Fruit fly (Drosophila melanogaster) whole organism, wandering third instar larva: ENCODE data around the gene CG31729.

Source experiments
- Abd-B ChIP-seq: fragments of >200 bp; optimal IDR thresholded peaks from 2 replicates; lab custom pipeline; 2017; ENCODE audit warnings: missing biosample characterization, missing genetic modification characterization
- CG9705 ChIP-seq: fragments of 200-800 bp; sonication (Bioruptor generic); optimal IDR thresholded peaks from 2 replicates; lab custom pipeline; 2018; ENCODE audit warnings: missing biosample characterization, mild to moderate bottlenecking, missing genetic modification characterization
- CrebA ChIP-seq: fragments of 200-800 bp; sonication (Bioruptor generic); optimal IDR thresholded peaks from 2 replicates; lab custom pipeline; 2016; ENCODE audit warnings: missing biosample characterization, mild to moderate bottlenecking, missing genetic modification characterization, borderline replicate concordance
- Dif ChIP-seq: fragments of 200-275, 200-300 bp; sonication (Bioruptor generic); optimal IDR thresholded peaks from 2 replicates; lab custom pipeline; 2018; ENCODE audit warnings: missing biosample characterization, missing genetic modification characterization; ENCODE audit not compliant: partially characterized antibody
- GATAd ChIP-seq: sonication (Bioruptor generic); optimal IDR thresholded peaks from 2 replicates; lab custom pipeline; 2016; ENCODE audit warnings: missing biosample characterization, missing genetic modification characterization
- HLH106 ChIP-seq: fragments of 200-800 bp; optimal IDR thresholded peaks from 3 replicates; lab custom pipeline; 2019; ENCODE audit warnings: missing biosample characterization, mild to moderate bottlenecking, missing genetic modification characterization, moderate library complexity
- Hnf4 ChIP-seq: fragments of 200-800 bp; sonication (Bioruptor generic); optimal IDR thresholded peaks from 2 replicates; lab custom pipeline; 2016; ENCODE audit warnings: missing biosample characterization, mild to moderate bottlenecking, missing genetic modification characterization
- Hr78 ChIP-seq: fragments of >200 bp; optimal IDR thresholded peaks from 2 replicates; lab custom pipeline; 2017; ENCODE audit warnings: missing biosample characterization, missing genetic modification characterization
- Mio ChIP-seq: sonication (Bioruptor generic); optimal IDR thresholded peaks from 2 replicates; lab custom pipeline; 2016; ENCODE audit warnings: missing biosample characterization, missing genetic modification characterization
- Myc ChIP-seq: fragments of >200 bp; optimal IDR thresholded peaks from 2 replicates; lab custom pipeline; 2017
- N ChIP-seq: fragments of >200 bp; optimal IDR thresholded peaks from 2 replicates; lab custom pipeline; 2018; ENCODE audit warnings: missing biosample characterization, missing external identifiers, missing genetic modification characterization
- OdsH ChIP-seq: fragments of 200-800 bp; sonication (Bioruptor generic); optimal IDR thresholded peaks from 2 replicates; lab custom pipeline; 2016; ENCODE audit warnings: missing biosample characterization, mild to moderate bottlenecking, missing genetic modification characterization
- Rel ChIP-seq, 2 experiments: fragments of 200-800 bp; sonication (Bioruptor generic) in 1 of 2; optimal IDR thresholded peaks; 2 replicates in 1 of 2; 3 replicates in 1 of 2; lab custom pipeline; 2016 to 2019; ENCODE audit warnings: mild to moderate bottlenecking in 2 of 2, missing biosample characterization in 2 of 2, missing genetic modification characterization in 2 of 2, moderate library complexity in 1 of 2
- Sp1 ChIP-seq: fragments of 200-800 bp; sonication (Bioruptor generic); optimal IDR thresholded peaks from 3 replicates; lab custom pipeline; 2019; ENCODE audit warnings: missing biosample characterization, mild to moderate bottlenecking, missing genetic modification characterization, moderate library complexity
- Vsx2 ChIP-seq: fragments of 200-300, 225-300 bp; sonication (Bioruptor generic); optimal IDR thresholded peaks from 2 replicates; lab custom pipeline; 2018; ENCODE audit warnings: missing biosample characterization, missing genetic modification characterization; ENCODE audit not compliant: partially characterized antibody
- brk ChIP-seq: fragments of 200-800 bp; sonication (Bioruptor generic); optimal IDR thresholded peaks from 2 replicates; lab custom pipeline; 2016; ENCODE audit warnings: missing biosample characterization, mild to moderate bottlenecking, missing genetic modification characterization
- dl ChIP-seq, 2 experiments: fragments of 175-275, 200-275 bp in 1 of 2; fragments of 200-275 bp in 1 of 2; sonication (Bioruptor generic); optimal IDR thresholded peaks; lab custom pipeline; 2018; ENCODE audit warnings: mild to moderate bottlenecking in 2 of 2, missing biosample characterization in 2 of 2, missing genetic modification characterization in 2 of 2, moderate library complexity in 2 of 2; ENCODE audit not compliant: partially characterized antibody in 2 of 2, insufficient read depth in 1 of 2
- dsf ChIP-seq: sonication (Bioruptor generic); optimal IDR thresholded peaks from 2 replicates; lab custom pipeline; 2016; ENCODE audit warnings: missing biosample characterization, missing genetic modification characterization, borderline replicate concordance
- ey ChIP-seq: fragments of 200-800 bp; sonication (Bioruptor generic); optimal IDR thresholded peaks from 2 replicates; lab custom pipeline; 2016; ENCODE audit warnings: missing biosample characterization, missing genetic modification characterization
- foxo ChIP-seq, 2 experiments: fragments of 200-800 bp; sonication (Bioruptor generic); optimal IDR thresholded peaks; 2 replicates in 1 of 2; 3 replicates in 1 of 2; lab custom pipeline; 2016 to 2017; ENCODE audit warnings: missing biosample characterization in 2 of 2, missing genetic modification characterization in 2 of 2
- fru ChIP-seq: fragments of 200-800 bp; sonication (Bioruptor generic); optimal IDR thresholded peaks from 3 replicates; lab custom pipeline; 2016; ENCODE audit warnings: missing biosample characterization, mild to moderate bottlenecking, missing genetic modification characterization
- h ChIP-seq: fragments of 200-800 bp; sonication (Bioruptor generic); optimal IDR thresholded peaks from 3 replicates; lab custom pipeline; 2016; ENCODE audit warnings: missing biosample characterization, mild to moderate bottlenecking, missing genetic modification characterization
- jim ChIP-seq: fragments of 175-275, 200-325 bp; sonication (Bioruptor generic); optimal IDR thresholded peaks from 2 replicates; lab custom pipeline; 2016; ENCODE audit warnings: missing biosample characterization, mild to moderate bottlenecking, missing genetic modification characterization
- lola ChIP-seq: fragments of >200 bp; optimal IDR thresholded peaks from 2 replicates; lab custom pipeline; 2017; ENCODE audit warnings: missing biosample characterization, missing genetic modification characterization
- pan ChIP-seq: fragments of >200 bp; optimal IDR thresholded peaks from 2 replicates; lab custom pipeline; 2017
- psq ChIP-seq: fragments of 200-800 bp; sonication (Bioruptor generic); optimal IDR thresholded peaks from 3 replicates; lab custom pipeline; 2017; ENCODE audit warnings: missing biosample characterization, mild to moderate bottlenecking, missing genetic modification characterization, moderate library complexity
- rgr ChIP-seq: fragments of 200-800 bp; sonication (Bioruptor generic); optimal IDR thresholded peaks from 3 replicates; lab custom pipeline; 2016; ENCODE audit warnings: missing biosample characterization, mild to moderate bottlenecking, missing genetic modification characterization
- sage ChIP-seq: fragments of 200-800 bp; sonication (Bioruptor generic); optimal IDR thresholded peaks from 2 replicates; lab custom pipeline; 2016; ENCODE audit warnings: missing biosample characterization, mild to moderate bottlenecking, missing genetic modification characterization
- sv ChIP-seq: fragments of 200-800 bp; sonication (Bioruptor generic); optimal IDR thresholded peaks from 3 replicates; lab custom pipeline; 2016; ENCODE audit warnings: missing biosample characterization, missing genetic modification characterization
- usp ChIP-seq: fragments of >200 bp; optimal IDR thresholded peaks from 2 replicates; lab custom pipeline; 2017; ENCODE audit warnings: missing biosample characterization, missing genetic modification characterization
- woc ChIP-seq: sonication (Bioruptor generic); optimal IDR thresholded peaks from 2 replicates; lab custom pipeline; 2016; ENCODE audit warnings: missing biosample characterization, mild to moderate bottlenecking, missing genetic modification characterization

The CG31729 gene

DNA sequence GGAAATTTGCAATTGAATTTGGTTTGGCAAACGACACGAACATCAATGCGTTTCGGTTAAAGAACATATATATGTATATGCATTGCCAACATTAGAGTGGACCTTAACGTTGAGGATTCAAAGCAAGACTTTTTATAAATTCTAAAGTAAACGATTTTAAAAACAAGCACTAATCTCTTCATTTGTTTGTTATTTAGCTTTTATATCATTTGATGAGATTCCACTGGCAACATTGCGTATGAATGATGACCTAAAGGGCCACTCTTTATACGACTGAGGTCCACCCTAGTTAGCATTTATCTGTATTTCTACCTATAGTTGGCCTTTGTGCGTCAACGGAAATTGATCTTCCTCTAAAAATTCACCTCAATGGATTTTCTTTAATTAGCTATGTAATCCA, 31.1 kb upstream of the CG31729 start:
- TF ChIP-seq Rel (GFP tag; optimal IDR thresholded peaks at IDR 0.05; lab: Kevin White, UChicago) (no peak), Rel (tag; optimal IDR thresholded peaks at IDR 0.05; lab: Kevin White, UChicago) (no peak), Hr78 (no peak)

DNA sequence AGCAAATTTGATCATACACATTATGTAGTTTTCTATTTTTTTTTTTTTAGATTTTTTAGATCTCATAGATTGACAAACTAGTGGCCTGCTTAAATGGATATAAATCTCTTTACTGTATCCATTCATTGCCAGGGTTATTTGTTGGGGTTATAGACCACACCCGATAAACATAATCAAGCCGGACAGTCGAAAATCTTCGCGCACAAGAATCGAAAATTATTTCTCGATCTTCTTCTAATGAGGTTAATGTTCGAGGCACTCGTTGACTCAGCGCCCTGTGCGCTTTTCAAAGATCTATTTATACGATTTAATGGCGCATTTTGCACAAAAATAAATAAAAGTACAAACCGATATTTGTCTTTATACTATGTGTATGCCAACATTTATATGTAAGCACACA, 30.2 kb upstream of the CG31729 start, which contains the start of gene CG31730:
Gene CG31730 (minus strand): TSS at position 101 of the 400 bp plus-strand sequence.
- no peak for TF ChIP-seq Hnf4
- TF ChIP-seq lola: no peak
- no peak for TF ChIP-seq brk (GFP tag; lab: Kevin White, UChicago)
- TF ChIP-seq Myc (lab: Kevin White, UChicago): no peak
- no peak for TF ChIP-seq sv (GFP tag; lab: Kevin White, UChicago)
- no peak for TF ChIP-seq Dif
- no peak for TF ChIP-seq CrebA (GFP tag; lab: Kevin White, UChicago)
- no peak for TF ChIP-seq N
- TF ChIP-seq h (GFP tag; lab: Kevin White, UChicago): no peak
- TF ChIP-seq foxo (GFP tag; optimal IDR thresholded peaks at IDR 0.05; lab: Kevin White, UChicago): no peak
- no peak for TF ChIP-seq dsf (GFP tag; lab: Kevin White, UChicago)
- TF ChIP-seq rgr (GFP tag; lab: Kevin White, UChicago): no peak
- TF ChIP-seq fru (GFP tag; lab: Kevin White, UChicago): no peak
- TF ChIP-seq Mio: no peak
- TF ChIP-seq, all 38 proteins: peak for 0

DNA sequence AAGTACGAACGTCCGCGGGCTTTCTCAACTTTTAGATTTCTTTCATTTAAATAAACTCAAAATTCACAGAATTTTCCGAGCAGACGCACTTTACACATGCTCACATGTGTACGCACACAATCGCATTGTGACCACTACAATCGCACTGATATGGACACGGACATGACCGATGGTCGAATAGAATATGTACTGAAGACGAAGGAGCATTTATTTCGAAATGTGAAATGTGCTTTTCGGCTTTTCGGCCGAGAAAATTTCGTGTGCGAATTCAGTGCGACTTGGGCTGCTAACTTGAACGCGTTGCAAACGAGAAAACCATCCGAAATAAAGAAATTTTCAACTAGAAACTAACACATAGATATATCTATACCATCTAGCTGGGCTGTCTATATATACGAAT, 29.1 kb upstream of the CG31729 start, which contains the start of gene CG44085:
Gene CG44085 (plus strand): TSS at position 269 of the 400 bp plus-strand sequence.
- TF ChIP-seq usp (GFP tag; lab: Kevin White, UChicago) (no peak), Hr78 (no peak), psq (GFP tag; lab: Kevin White, UChicago) (no peak), ey (no peak), Mio (no peak), sage (GFP tag; lab: Kevin White, UChicago) (no peak), rgr (GFP tag; lab: Kevin White, UChicago) (no peak)
- TF ChIP-seq, all 38 proteins: peak for 0

DNA sequence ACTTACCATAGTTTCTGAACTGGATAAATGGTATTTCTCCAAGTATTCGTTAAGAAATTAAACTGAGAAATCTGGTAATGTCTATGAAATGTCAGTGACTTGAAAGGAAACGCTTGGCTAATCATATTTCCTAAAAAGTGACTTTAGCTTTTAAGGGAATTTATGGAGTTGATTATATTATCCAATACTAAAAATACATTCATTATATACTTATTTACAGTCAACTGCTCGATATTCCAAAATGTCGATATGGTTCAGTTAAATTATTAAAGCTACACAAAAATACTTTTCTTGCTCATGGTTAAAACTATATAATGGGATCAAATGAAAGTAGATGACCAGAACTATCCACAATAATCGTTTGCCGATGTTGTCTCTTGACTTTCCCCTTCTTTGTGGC, 24.0 kb upstream of the CG31729 start, which contains the start of gene CG31848:
Gene CG31848 (minus strand): TSS at position 101 of the 400 bp plus-strand sequence.
- TF ChIP-seq woc (no peak), jim (GFP tag; lab: Kevin White, UChicago) (no peak), dsf (GFP tag; lab: Kevin White, UChicago) (no peak), N (no peak)

DNA sequence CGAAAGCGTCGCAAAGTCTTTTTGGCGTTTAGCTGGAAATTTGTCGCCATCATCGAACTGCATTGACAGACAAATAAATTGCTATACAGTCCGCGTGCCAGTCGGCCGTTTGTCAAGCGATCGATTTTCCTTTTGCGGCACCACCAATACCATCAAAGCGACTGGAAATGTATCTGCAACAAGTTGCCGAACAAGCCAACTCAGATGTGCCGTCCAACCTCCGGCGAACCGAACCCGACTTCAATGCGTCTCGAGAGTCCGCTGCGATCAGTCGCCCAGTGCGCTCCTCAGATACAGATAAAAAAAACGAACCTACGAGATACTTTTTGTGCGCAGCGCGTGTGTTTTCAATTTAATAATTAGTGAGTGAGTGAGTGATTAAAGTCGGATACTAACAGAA, 23.2 kb upstream of the CG31729 start:
- TF ChIP-seq h (GFP tag; lab: Kevin White, UChicago): no peak
- no peak for TF ChIP-seq pan (lab: Kevin White, UChicago)
- no peak for TF ChIP-seq Abd-B
- no peak for TF ChIP-seq woc
- TF ChIP-seq usp (GFP tag; lab: Kevin White, UChicago): no peak
- no peak for TF ChIP-seq CrebA (GFP tag; lab: Kevin White, UChicago)
- no peak for TF ChIP-seq CG9705 (GFP tag; lab: Kevin White, UChicago)
- no peak for TF ChIP-seq Rel (GFP tag; optimal IDR thresholded peaks at IDR 0.05; lab: Kevin White, UChicago)
- no peak for TF ChIP-seq Rel (tag; optimal IDR thresholded peaks at IDR 0.05; lab: Kevin White, UChicago)
- no peak for TF ChIP-seq ey
- TF ChIP-seq Vsx2 (GFP tag; lab: Kevin White, UChicago): no peak

- TF ChIP-seq sage (GFP tag; lab: Kevin White, UChicago): no peak
- TF ChIP-seq Hnf4: no peak
- no peak for TF ChIP-seq HLH106 (tag; lab: Kevin White, UChicago)
- no peak for TF ChIP-seq GATAd (GFP tag; lab: Kevin White, UChicago)
- TF ChIP-seq h (GFP tag; lab: Kevin White, UChicago): no peak
- TF ChIP-seq CG9705 (GFP tag; lab: Kevin White, UChicago): no peak
- no peak for TF ChIP-seq foxo (GFP tag; optimal IDR thresholded peaks at IDR 0.05; lab: Kevin White, UChicago)
- no peak for TF ChIP-seq N
- TF ChIP-seq jim (GFP tag; lab: Kevin White, UChicago): no peak
- TF ChIP-seq Mio: no peak
- TF ChIP-seq Sp1: no peak
- TF ChIP-seq dl (GFP tag; optimal IDR thresholded peaks at IDR 0.05; lab: Kevin White, UChicago; ENCODE audit: insufficient read depth in 1 of 2, partially characterized antibody in 2 of 2): no peak
- TF ChIP-seq rgr (GFP tag; lab: Kevin White, UChicago): no peak
- TF ChIP-seq pan (lab: Kevin White, UChicago): no peak
- TF ChIP-seq OdsH (GFP tag; lab: Kevin White, UChicago): no peak
These were observed 21.7 kb upstream of the CG31729 start for dm6 chr2L:13268040-13268652.
